Fruit fly (Drosophila melanogaster) whole organism, prepupa: ENCODE results near the gene CG9609.
A peak's percentile ranks its signal among the peaks of the same experiment; 100 is the strongest.

ENCODE experiments used
- CG10631 ChIP-seq: fragments of 200-800 bp; sonication (Bioruptor generic); optimal IDR thresholded peaks from 2 replicates; lab custom pipeline; 2016; ENCODE audit warnings: missing biosample characterization, missing genetic modification characterization
- CG11762 ChIP-seq: fragments of 200-800 bp; sonication (Bioruptor generic); optimal IDR thresholded peaks from 3 replicates; lab custom pipeline; 2016; ENCODE audit warnings: missing biosample characterization, missing genetic modification characterization; ENCODE audit not compliant: insufficient read depth
- CG11902 ChIP-seq: fragments of 200-800 bp; sonication (Bioruptor generic); optimal IDR thresholded peaks from 3 replicates; lab custom pipeline; 2016; ENCODE audit warnings: missing biosample characterization, missing genetic modification characterization
- CG15336 ChIP-seq: fragments of 200-800 bp; sonication (Bioruptor generic); IDR thresholded peaks from 2 replicates; pipeline ENCODE4 v1.3.6; 2022; ENCODE audit warnings: missing biosample characterization, missing genetic modification characterization
- CG16779 ChIP-seq: fragments of 200-800 bp; sonication (Bioruptor generic); optimal IDR thresholded peaks from 3 replicates; lab custom pipeline; 2017; ENCODE audit warnings: missing biosample characterization, mild to moderate bottlenecking, missing genetic modification characterization
- CG3032 ChIP-seq: fragments of 200-800 bp; optimal IDR thresholded peaks from 2 replicates; lab custom pipeline; 2019; ENCODE audit warnings: missing biosample characterization, mild to moderate bottlenecking, missing genetic modification characterization, moderate library complexity
- CG32006 ChIP-seq: fragments of 200-800 bp; sonication (Bioruptor generic); optimal IDR thresholded peaks from 3 replicates; lab custom pipeline; 2017; ENCODE audit warnings: missing biosample characterization, mild to moderate bottlenecking, missing genetic modification characterization
- CG34406 ChIP-seq: fragments of 200-800 bp; sonication (Bioruptor generic); optimal IDR thresholded peaks from 3 replicates; lab custom pipeline; 2016; ENCODE audit warnings: missing biosample characterization, missing genetic modification characterization
- CG3919 ChIP-seq: fragments of 200-800 bp; sonication (Bioruptor generic); optimal IDR thresholded peaks from 3 replicates; lab custom pipeline; 2016; ENCODE audit warnings: missing biosample characterization, missing genetic modification characterization
- CG4318 ChIP-seq: fragments of 200-800 bp; sonication (Bioruptor generic); optimal IDR thresholded peaks from 3 replicates; lab custom pipeline; 2017; ENCODE audit warnings: missing biosample characterization, mild to moderate bottlenecking, missing genetic modification characterization
- CG6163 ChIP-seq: fragments of 200-800 bp; sonication (Bioruptor generic); IDR thresholded peaks from 3 replicates; pipeline ENCODE4 v1.3.6; 2022; ENCODE audit warnings: missing biosample characterization, missing genetic modification characterization
- CG6276 ChIP-seq: fragments of 200-800 bp; sonication (Bioruptor generic); optimal IDR thresholded peaks from 2 replicates; lab custom pipeline; 2017; ENCODE audit warnings: missing biosample characterization, mild to moderate bottlenecking, missing genetic modification characterization
- CG6808 ChIP-seq: fragments of 200-800 bp; sonication (Bioruptor generic); optimal IDR thresholded peaks from 3 replicates; lab custom pipeline; 2017; ENCODE audit warnings: missing biosample characterization, missing genetic modification characterization, mild to moderate bottlenecking, moderate library complexity, missing genetic modification reagents
- CG6854 ChIP-seq: fragments of 200-800 bp; sonication (Bioruptor generic); optimal IDR thresholded peaks from 2 replicates; lab custom pipeline; 2017; ENCODE audit warnings: missing biosample characterization, mild to moderate bottlenecking, missing genetic modification characterization
- CG7368 ChIP-seq: fragments of 200-800 bp; sonication (Bioruptor generic); optimal IDR thresholded peaks from 3 replicates; lab custom pipeline; 2016; ENCODE audit warnings: missing biosample characterization, missing genetic modification characterization
- CG8119 ChIP-seq: fragments of 200-800 bp; sonication (Bioruptor generic); IDR thresholded peaks from 3 replicates; pipeline ENCODE4 v1.3.6; 2022; ENCODE audit warnings: missing biosample characterization, missing genetic modification characterization
- CG8319 ChIP-seq: fragments of 200-800 bp; sonication (Bioruptor generic); optimal IDR thresholded peaks from 3 replicates; lab custom pipeline; 2016; ENCODE audit warnings: missing biosample characterization, missing genetic modification characterization
- CG9139 ChIP-seq: fragments of 200-800 bp; sonication (Bioruptor generic); optimal IDR thresholded peaks from 3 replicates; lab custom pipeline; 2017; ENCODE audit warnings: missing biosample characterization, mild to moderate bottlenecking, missing genetic modification characterization
- Eip78C ChIP-seq: fragments of 200-800 bp; sonication (Bioruptor generic); peaks from one replicate; lab custom pipeline; 2016; ENCODE audit warnings: missing biosample characterization, missing genetic modification characterization
- Ets96B ChIP-seq: fragments of 200-800 bp; optimal IDR thresholded peaks from 2 replicates; lab custom pipeline; 2019; ENCODE audit warnings: missing biosample characterization, mild to moderate bottlenecking, missing genetic modification characterization, moderate library complexity
- Hr39 ChIP-seq: fragments of 200-800 bp; sonication (Bioruptor generic); optimal IDR thresholded peaks from 2 replicates; lab custom pipeline; 2016; ENCODE audit warnings: missing biosample characterization, missing genetic modification characterization
- Lpt ChIP-seq: fragments of 200-800 bp; sonication (Bioruptor generic); optimal IDR thresholded peaks from 3 replicates; lab custom pipeline; 2016; ENCODE audit warnings: missing biosample characterization, missing genetic modification characterization
- Met ChIP-seq: fragments of 200-800 bp; sonication (Bioruptor generic); optimal IDR thresholded peaks from 3 replicates; lab custom pipeline; 2016; ENCODE audit warnings: missing biosample characterization, missing genetic modification characterization
- OdsH ChIP-seq: fragments of 200-800 bp; sonication (Bioruptor generic); optimal IDR thresholded peaks from 3 replicates; lab custom pipeline; 2016; ENCODE audit warnings: missing biosample characterization, missing genetic modification characterization
- Smox ChIP-seq: fragments of 200-800 bp; sonication (Bioruptor generic); optimal IDR thresholded peaks from 3 replicates; lab custom pipeline; 2016; ENCODE audit warnings: missing biosample characterization, missing genetic modification characterization
- Sox102F ChIP-seq: fragments of 200-800 bp; sonication (Bioruptor generic); optimal IDR thresholded peaks from 2 replicates; lab custom pipeline; 2016; ENCODE audit warnings: missing biosample characterization, mild to moderate bottlenecking, missing genetic modification characterization
- Sox15 ChIP-seq: fragments of 200-800 bp; sonication (Bioruptor generic); optimal IDR thresholded peaks from 3 replicates; lab custom pipeline; 2016; ENCODE audit warnings: missing biosample characterization, missing genetic modification characterization
- achi ChIP-seq: fragments of 200-800 bp; sonication (Bioruptor generic); optimal IDR thresholded peaks from 3 replicates; lab custom pipeline; 2016; ENCODE audit warnings: missing biosample characterization, missing genetic modification characterization
- cyc ChIP-seq: fragments of 200-800 bp; sonication (Bioruptor generic); optimal IDR thresholded peaks from 3 replicates; lab custom pipeline; 2016; ENCODE audit warnings: missing biosample characterization, missing genetic modification characterization
- dsx ChIP-seq: fragments of 200-800 bp; optimal IDR thresholded peaks from 3 replicates; lab custom pipeline; 2019; ENCODE audit warnings: missing biosample characterization, mild to moderate bottlenecking, missing genetic modification characterization, moderate library complexity; ENCODE audit not compliant: poor library complexity, severe bottlenecking
- eg ChIP-seq: fragments of 200-800 bp; sonication (Bioruptor generic); IDR thresholded peaks from 3 replicates; pipeline ENCODE4 v1.3.6; 2022; ENCODE audit warnings: missing biosample characterization, missing genetic modification characterization
- esn ChIP-seq: fragments of 200-800 bp; sonication (Bioruptor generic); optimal IDR thresholded peaks from 2 replicates; lab custom pipeline; 2016; ENCODE audit warnings: missing biosample characterization, mild to moderate bottlenecking, missing genetic modification characterization, moderate library complexity
- fd59A ChIP-seq: fragments of 200-800 bp; sonication (Bioruptor generic); optimal IDR thresholded peaks from 2 replicates; lab custom pipeline; 2017; ENCODE audit warnings: missing biosample characterization, mild to moderate bottlenecking, missing genetic modification characterization, missing genetic modification reagents
- lz ChIP-seq: fragments of 200-800 bp; sonication (Bioruptor generic); optimal IDR thresholded peaks from 3 replicates; lab custom pipeline; 2016; ENCODE audit warnings: missing biosample characterization, missing genetic modification characterization
- net ChIP-seq: fragments of 200-800 bp; sonication (Bioruptor generic); optimal IDR thresholded peaks from 3 replicates; lab custom pipeline; 2016; ENCODE audit warnings: missing biosample characterization, missing genetic modification characterization
- pdm3 ChIP-seq: fragments of 200-800 bp; sonication (Bioruptor generic); optimal IDR thresholded peaks from 3 replicates; lab custom pipeline; 2016; ENCODE audit warnings: missing biosample characterization, missing genetic modification characterization
- spab ChIP-seq: fragments of 200-800 bp; sonication (Bioruptor generic); optimal IDR thresholded peaks from 2 replicates; lab custom pipeline; 2017; ENCODE audit warnings: missing biosample characterization, mild to moderate bottlenecking, missing genetic modification characterization, missing genetic modification reagents
- ss ChIP-seq, 2 experiments: fragments of 200-800 bp; sonication (Bioruptor generic); optimal IDR thresholded peaks; 2 replicates in 1 of 2; 3 replicates in 1 of 2; lab custom pipeline; 2017 to 2018; ENCODE audit warnings: mild to moderate bottlenecking in 2 of 2, missing biosample characterization in 2 of 2, missing genetic modification characterization in 2 of 2, moderate library complexity in 1 of 2
- svp ChIP-seq: fragments of 200-800 bp; sonication (Bioruptor generic); peaks from one replicate; lab custom pipeline; 2016; ENCODE audit warnings: missing biosample characterization, missing genetic modification characterization

CG9609 gene

dm6 chrX:16761531-16761930 is 25.3 kb downstream of the CG9609 start (continued):
- TF ChIP-seq dsx (GFP tag; lab: Kevin White, UChicago) (peak; percentile 23), CG6276 (peak; percentile 34), CG3919 (GFP tag; lab: Kevin White, UChicago) (peak; percentile 62), CG7368 (GFP tag; lab: Kevin White, UChicago) (peak; percentile 52), CG4318 (GFP tag; lab: Kevin White, UChicago) (peak; percentile 19), esn (peak; percentile 81), lz (GFP tag; lab: Kevin White, UChicago) (peak; percentile 82), Hr39 (GFP tag; lab: Kevin White, UChicago) (peak; percentile 84), CG3032 (tag; lab: Kevin White, UChicago) (peak; percentile 52), Smox (GFP tag; lab: Kevin White, UChicago) (peak; percentile 66), CG16779 (tag; lab: Kevin White, UChicago) (peak; percentile 5), net (GFP tag; lab: Kevin White, UChicago) (peak; percentile 40), Lpt (GFP tag; lab: Kevin White, UChicago) (peak; percentile 47)

- no peak for TF ChIP-seq CG11902 (GFP tag; lab: Kevin White, UChicago)
- TF ChIP-seq Sox102F (GFP tag; lab: Kevin White, UChicago): no peak
- TF ChIP-seq spab (GFP tag; lab: Kevin White, UChicago): no peak
- TF ChIP-seq svp: peak; percentile 72
- TF ChIP-seq CG8319 (GFP tag; lab: Kevin White, UChicago): no peak
- TF ChIP-seq CG10631 (GFP tag; lab: Kevin White, UChicago): peak; percentile 3
- peak; percentile 1 for TF ChIP-seq cyc
- TF ChIP-seq CG3919 (GFP tag; lab: Kevin White, UChicago): peak; percentile 2
- no peak for TF ChIP-seq pdm3 (GFP tag; lab: Kevin White, UChicago)
- TF ChIP-seq Met (GFP tag; lab: Kevin White, UChicago): peak; percentile 7
- peak; percentile 63 for TF ChIP-seq Eip78C (GFP tag; lab: Kevin White, UChicago)
- TF ChIP-seq achi (GFP tag; lab: Kevin White, UChicago): no peak
- TF ChIP-seq, all 60 proteins: peak for 6
Observed at dm6 chrX:16760542-16760941, 26.3 kb downstream of the CG9609 start.

dm6 chrX:16757645-16758044 is 29.2 kb downstream of the CG9609 start:
- no peak for TF ChIP-seq svp
- TF ChIP-seq CG6163: no peak
- TF ChIP-seq CG6854: no peak
- no peak for TF ChIP-seq pdm3 (GFP tag; lab: Kevin White, UChicago)
- no peak for TF ChIP-seq ss (GFP tag; optimal IDR thresholded peaks at IDR 0.05; lab: Kevin White, UChicago)
- TF ChIP-seq Sox15 (GFP tag; lab: Kevin White, UChicago): no peak
- TF ChIP-seq CG4318 (GFP tag; lab: Kevin White, UChicago): no peak
- TF ChIP-seq CG32006 (GFP tag; lab: Kevin White, UChicago): no peak
- TF ChIP-seq CG11762: no peak
- no peak for TF ChIP-seq Eip78C (GFP tag; lab: Kevin White, UChicago)
- no peak for TF ChIP-seq spab (GFP tag; lab: Kevin White, UChicago)
- TF ChIP-seq eg: no peak
- TF ChIP-seq CG8119 (GFP tag; lab: Robert Waterston, UW): no peak
- no peak for TF ChIP-seq CG7368 (GFP tag; lab: Kevin White, UChicago)
- TF ChIP-seq achi (GFP tag; lab: Kevin White, UChicago): no peak
- TF ChIP-seq Met (GFP tag; lab: Kevin White, UChicago): no peak
- no peak for TF ChIP-seq CG6808 (GFP tag; lab: Kevin White, UChicago)
- TF ChIP-seq CG3032 (tag; lab: Kevin White, UChicago): no peak
- no peak for TF ChIP-seq esn

dm6 chrX:16753066-16753465 is 33.7 kb downstream of the CG9609 start:
- TF ChIP-seq Ets96B (tag; lab: Kevin White, UChicago) (no peak), achi (GFP tag; lab: Kevin White, UChicago) (no peak), dsx (GFP tag; lab: Kevin White, UChicago) (no peak), CG10631 (GFP tag; lab: Kevin White, UChicago) (no peak), OdsH (GFP tag; lab: Kevin White, UChicago) (no peak), CG15336 (no peak), esn (no peak), CG6276 (no peak), CG34406 (GFP tag; lab: Kevin White, UChicago) (no peak), ss (GFP tag; optimal IDR thresholded peaks at IDR 0.05; lab: Kevin White, UChicago) (no peak), CG3032 (tag; lab: Kevin White, UChicago) (no peak), CG16779 (tag; lab: Kevin White, UChicago) (no peak), eg (no peak), CG9139 (GFP tag; lab: Kevin White, UChicago) (no peak), CG3919 (GFP tag; lab: Kevin White, UChicago) (no peak), Lpt (GFP tag; lab: Kevin White, UChicago) (no peak), fd59A (GFP tag; lab: Kevin White, UChicago) (no peak)
